Fruit fly (Drosophila melanogaster) whole organism, prepupa: Measurements from ENCODE around the gene CG33110.

Experiments used
- CG11762 ChIP-seq: fragments of 200-800 bp; sonication (Bioruptor generic); optimal IDR thresholded peaks from 3 replicates; lab custom pipeline; 2016; ENCODE audit warnings: missing biosample characterization, missing genetic modification characterization; ENCODE audit not compliant: insufficient read depth
- CG1621 ChIP-seq: fragments of 200-800 bp; sonication (Bioruptor generic); optimal IDR thresholded peaks from 3 replicates; lab custom pipeline; 2018; ENCODE audit warnings: missing biosample characterization, mild to moderate bottlenecking, missing genetic modification characterization
- CG3032 ChIP-seq: fragments of 200-800 bp; optimal IDR thresholded peaks from 2 replicates; lab custom pipeline; 2019; ENCODE audit warnings: missing biosample characterization, mild to moderate bottlenecking, missing genetic modification characterization, moderate library complexity
- CG4318 ChIP-seq: fragments of 200-800 bp; sonication (Bioruptor generic); optimal IDR thresholded peaks from 3 replicates; lab custom pipeline; 2017; ENCODE audit warnings: missing biosample characterization, mild to moderate bottlenecking, missing genetic modification characterization
- CG6854 ChIP-seq: fragments of 200-800 bp; sonication (Bioruptor generic); optimal IDR thresholded peaks from 2 replicates; lab custom pipeline; 2017; ENCODE audit warnings: missing biosample characterization, mild to moderate bottlenecking, missing genetic modification characterization

dm6 chr3R:22576096-22576697 lies 6.2 kb downstream of the CG33110 start:
- no peak for TF ChIP-seq CG1621 (tag; lab: Kevin White, UChicago)
- TF ChIP-seq CG11762 (GFP tag; lab: Kevin White, UChicago): no peak
- no peak for TF ChIP-seq CG3032 (tag; lab: Kevin White, UChicago)
- no peak for TF ChIP-seq CG6854 (GFP tag; lab: Kevin White, UChicago)
- TF ChIP-seq CG4318 (GFP tag; lab: Kevin White, UChicago): no peak
